Worm (Caenorhabditis elegans) whole organism, L1 larva: ENCODE results near the gene islo-1.

Source experiments
- lsy-2 ChIP-seq, 2 experiments: fragments of 150-350 bp; optimal IDR thresholded peaks; 2 replicates each; lab custom pipeline; 2014; ENCODE audit warnings: missing biosample characterization in 2 of 2, missing genetic modification characterization in 2 of 2
- mdl-1 ChIP-seq, 2 experiments: fragments of 150-350 bp; optimal IDR thresholded peaks; 2 replicates each; lab custom pipeline; 2014 to 2017; ENCODE audit warnings: missing biosample characterization in 2 of 2, missing genetic modification characterization in 2 of 2, inconsistent platforms in 1 of 2
- unc-62 ChIP-seq: fragments of 150-350 bp; optimal IDR thresholded peaks from 2 replicates; lab custom pipeline; 2014; ENCODE audit warnings: missing biosample characterization, missing genetic modification reagents, missing genetic modification characterization
- ztf-11 ChIP-seq, 2 experiments: sonication (generic microtip); optimal IDR thresholded peaks; 2 replicates each; lab custom pipeline; 2016 to 2017; ENCODE audit warnings: missing genetic modification characterization in 2 of 2, missing biosample characterization in 1 of 2, missing compliant biosample characterization in 1 of 2

ce11 chrIV:8118790-8119189, 17.4 kb upstream of the islo-1 start, which contains the start of gene F42G8.8:
- no peak for TF ChIP-seq lsy-2 (tag; optimal IDR thresholded peaks at IDR 0.05; lab: Kevin White, UChicago)
- TF ChIP-seq ztf-11 (tag; optimal IDR thresholded peaks at IDR 0.05; lab: Kevin White, UChicago), result no peak
- TF ChIP-seq mdl-1 (tag; optimal IDR thresholded peaks at IDR 0.05; lab: Kevin White, UChicago), result no peak
- no peak for TF ChIP-seq unc-62 (GFP tag; lab: Kevin White, UChicago)
